Fruit fly (Drosophila melanogaster) whole organism, embryonic: ENCODE results near the gene ball.

ENCODE experiments used
- Abd-B ChIP-seq: fragments of 200-800 bp; sonication (Bioruptor generic); optimal IDR thresholded peaks from 2 replicates; lab custom pipeline; 2018; ENCODE audit warnings: missing biosample characterization, mild to moderate bottlenecking, missing genetic modification characterization, moderate library complexity
- Atf6 ChIP-seq: fragments of 200-800 bp; sonication (Bioruptor generic); IDR thresholded peaks from 2 replicates; pipeline ENCODE4 v1.3.6; 2022; ENCODE audit warnings: missing biosample characterization, missing genetic modification characterization
- Awh ChIP-seq: fragments of 200-800 bp; sonication (Bioruptor generic); IDR thresholded peaks from 2 replicates; pipeline ENCODE4, ENCODE4 v1.3.6; 2022; ENCODE audit warnings: missing biosample characterization, missing genetic modification characterization
- CG10267 ChIP-seq: fragments of 200-800 bp; sonication (Bioruptor generic); optimal IDR thresholded peaks from 2 replicates; lab custom pipeline; 2018; ENCODE audit warnings: missing biosample characterization, mild to moderate bottlenecking, missing genetic modification characterization, moderate library complexity
- CG11723 ChIP-seq: fragments of 200-800 bp; sonication (Bioruptor generic); optimal IDR thresholded peaks from 2 replicates; lab custom pipeline; 2017; ENCODE audit warnings: missing biosample characterization, mild to moderate bottlenecking, missing genetic modification characterization
- CG12071 ChIP-seq: fragments of 200-800 bp; sonication (Bioruptor generic); optimal IDR thresholded peaks from 3 replicates; lab custom pipeline; 2018; ENCODE audit warnings: missing biosample characterization, mild to moderate bottlenecking, missing genetic modification characterization
- CG16863 ChIP-seq: fragments of 200-800 bp; sonication (Bioruptor generic); optimal IDR thresholded peaks from 3 replicates; lab custom pipeline; 2016; ENCODE audit warnings: missing biosample characterization, missing genetic modification characterization
- CG18599 ChIP-seq: fragments of 200-800 bp; sonication (Bioruptor generic); optimal IDR thresholded peaks from 3 replicates; lab custom pipeline; 2017; ENCODE audit warnings: missing biosample characterization, missing genetic modification characterization, mild to moderate bottlenecking, moderate library complexity, missing genetic modification reagents
- CG2202 ChIP-seq: fragments of 200-800 bp; sonication (Bioruptor generic); optimal IDR thresholded peaks from 2 replicates; lab custom pipeline; 2018; ENCODE audit warnings: missing biosample characterization, mild to moderate bottlenecking, missing genetic modification characterization
- CG33213 ChIP-seq: fragments of 200-800 bp; sonication (Bioruptor generic); optimal IDR thresholded peaks from 3 replicates; lab custom pipeline; 2016; ENCODE audit warnings: missing biosample characterization, missing genetic modification characterization
- CG34422 ChIP-seq: fragments of 200-800 bp; sonication (Bioruptor generic); IDR thresholded peaks from 3 replicates; pipeline ENCODE4 v1.3.6; 2022; ENCODE audit warnings: missing biosample characterization, missing genetic modification characterization
- CG3995 ChIP-seq: fragments of 200-800 bp; sonication (Bioruptor generic); optimal IDR thresholded peaks from 3 replicates; lab custom pipeline; 2016; ENCODE audit warnings: missing biosample characterization, missing genetic modification characterization
- CG4424 ChIP-seq: fragments of 200-800 bp; sonication (Bioruptor generic); optimal IDR thresholded peaks from 3 replicates; lab custom pipeline; 2016; ENCODE audit warnings: missing biosample characterization, missing genetic modification characterization
- CG5953 ChIP-seq: fragments of 200-800 bp; sonication (Bioruptor generic); IDR thresholded peaks from 2 replicates; pipeline ENCODE4 v1.3.6; 2022; ENCODE audit warnings: missing biosample characterization, missing genetic modification characterization
- CG6689 ChIP-seq: fragments of 200-800 bp; sonication (Bioruptor generic); IDR thresholded peaks from 2 replicates; pipeline ENCODE4 v1.3.6; 2022; ENCODE audit warnings: missing biosample characterization, missing genetic modification characterization
- CG7556 ChIP-seq: fragments of 200-800 bp; sonication (Bioruptor generic); optimal IDR thresholded peaks from 2 replicates; lab custom pipeline; 2017; ENCODE audit warnings: missing biosample characterization, mild to moderate bottlenecking, missing genetic modification characterization
- CG9932 ChIP-seq: fragments of 200-800 bp; sonication (Bioruptor generic); IDR thresholded peaks from 2 replicates; pipeline ENCODE4 v1.3.6; 2022; ENCODE audit warnings: missing biosample characterization, missing genetic modification characterization
- D ChIP-seq, 2 experiments: fragments of 200-800 bp in 1 of 2; fragments of >200 bp in 1 of 2; sonication (Bioruptor generic) in 1 of 2; optimal IDR thresholded peaks; 2 replicates in 1 of 2; 3 replicates in 1 of 2; lab custom pipeline; 2017; ENCODE audit warnings: mild to moderate bottlenecking in 1 of 2, missing biosample characterization in 1 of 2, missing genetic modification characterization in 1 of 2, missing genetic modification reagents in 1 of 2
- Dref ChIP-seq: fragments of 200-800 bp; sonication (Bioruptor generic); IDR thresholded peaks from 2 replicates; pipeline ENCODE4 v1.3.6; 2022; ENCODE audit warnings: missing biosample characterization, missing genetic modification characterization
- Fer2 ChIP-seq: fragments of 200-800 bp; sonication (Bioruptor generic); optimal IDR thresholded peaks from 2 replicates; lab custom pipeline; 2018; ENCODE audit warnings: missing biosample characterization, mild to moderate bottlenecking, missing genetic modification characterization, moderate library complexity
- Gsc ChIP-seq: fragments of 200-800 bp; sonication (Bioruptor generic); IDR thresholded peaks from 2 replicates; pipeline ENCODE4 v1.3.6; 2022; ENCODE audit warnings: missing biosample characterization, missing genetic modification characterization
- HLHmδ ChIP-seq: fragments of 200-800 bp; sonication (Bioruptor generic); optimal IDR thresholded peaks from 2 replicates; lab custom pipeline; 2018; ENCODE audit warnings: missing biosample characterization, mild to moderate bottlenecking, missing genetic modification characterization, moderate library complexity
- Hmx ChIP-seq: fragments of 200-800 bp; sonication (Bioruptor generic); optimal IDR thresholded peaks from 2 replicates; lab custom pipeline; 2016; ENCODE audit warnings: missing biosample characterization, missing genetic modification characterization
- Hr78 ChIP-seq, 2 experiments: fragments of 200-800 bp in 1 of 2; fragments of >200 bp in 1 of 2; sonication (Bioruptor generic) in 1 of 2; optimal IDR thresholded peaks; 2 replicates each; lab custom pipeline; 2017 to 2019; ENCODE audit warnings: missing biosample characterization in 2 of 2, missing genetic modification characterization in 2 of 2, mild to moderate bottlenecking in 1 of 2, moderate library complexity in 1 of 2
- Jarid2 ChIP-seq: fragments of 200-800 bp; sonication (Bioruptor generic); optimal IDR thresholded peaks from 3 replicates; lab custom pipeline; 2017; ENCODE audit warnings: mild to moderate bottlenecking, missing biosample characterization, missing genetic modification reagents, missing genetic modification characterization
- Mad ChIP-seq: fragments of 200-800 bp; sonication (Bioruptor generic); optimal IDR thresholded peaks from 2 replicates; lab custom pipeline; 2016; ENCODE audit warnings: missing biosample characterization, missing genetic modification characterization
- Med ChIP-seq: fragments of 200-800 bp; sonication (Bioruptor generic); peaks from one replicate; lab custom pipeline; 2016; ENCODE audit warnings: missing biosample characterization, missing genetic modification characterization, mild to moderate bottlenecking, inconsistent platforms, moderate library complexity
- NC2α ChIP-seq: fragments of 200-800 bp; sonication (Bioruptor generic); optimal IDR thresholded peaks from 2 replicates; lab custom pipeline; 2016; ENCODE audit warnings: missing biosample characterization, missing genetic modification characterization
- Nf-YC ChIP-seq: fragments of 200-800 bp; optimal IDR thresholded peaks from 3 replicates; lab custom pipeline; 2019; ENCODE audit warnings: missing biosample characterization, mild to moderate bottlenecking, missing genetic modification characterization, moderate library complexity
- Poxn ChIP-seq: fragments of 200-800 bp; sonication (Bioruptor generic); IDR thresholded peaks from 2 replicates; pipeline ENCODE4 v1.3.6; 2022; ENCODE audit warnings: missing biosample characterization, missing genetic modification characterization
- Scr ChIP-seq: fragments of 200-800 bp; sonication (Bioruptor generic); IDR thresholded peaks from 2 replicates; pipeline ENCODE4 v1.3.6; 2022; ENCODE audit warnings: missing biosample characterization, missing genetic modification characterization; ENCODE audit not compliant: partially characterized antibody
- ato ChIP-seq: fragments of 200-800 bp; sonication (Bioruptor generic); IDR thresholded peaks from 2 replicates; pipeline ENCODE4 v1.3.6; 2022; ENCODE audit warnings: missing biosample characterization, missing genetic modification characterization; ENCODE audit not compliant: partially characterized antibody
- az2 ChIP-seq: fragments of 200-800 bp; sonication (Bioruptor generic); optimal IDR thresholded peaks from 3 replicates; lab custom pipeline; 2016; ENCODE audit warnings: missing biosample characterization, missing genetic modification characterization
- bbx ChIP-seq: fragments of 200-800 bp; sonication (Bioruptor generic); IDR thresholded peaks from 2 replicates; pipeline ENCODE4 v1.3.6; 2022; ENCODE audit warnings: missing biosample characterization, missing genetic modification characterization; ENCODE audit not compliant: partially characterized antibody
- ci ChIP-seq: fragments of 200-800 bp; sonication (Bioruptor generic); IDR thresholded peaks from 3 replicates; pipeline ENCODE4 v1.3.6; 2022; ENCODE audit warnings: missing biosample characterization, missing genetic modification characterization
- crp ChIP-seq, 2 experiments: fragments of 200-800 bp; sonication (Bioruptor generic); optimal IDR thresholded peaks; 2 replicates in 1 of 2; 3 replicates in 1 of 2; lab custom pipeline; 2017; ENCODE audit warnings: missing biosample characterization in 2 of 2, missing genetic modification characterization in 2 of 2, mild to moderate bottlenecking in 1 of 2, moderate library complexity in 1 of 2
- dati ChIP-seq: fragments of 200-800 bp; sonication (Bioruptor generic); IDR thresholded peaks from 2 replicates; pipeline ENCODE4 v1.3.6; 2022; ENCODE audit warnings: missing biosample characterization, missing genetic modification characterization
- fd102C ChIP-seq: fragments of 200-800 bp; sonication (Bioruptor generic); optimal IDR thresholded peaks from 2 replicates; lab custom pipeline; 2018; ENCODE audit warnings: missing biosample characterization, mild to moderate bottlenecking, missing genetic modification characterization, moderate library complexity
- ftz-f1 ChIP-seq: fragments of 200-800 bp; sonication (Bioruptor generic); optimal IDR thresholded peaks from 2 replicates; lab custom pipeline; 2016; ENCODE audit warnings: missing biosample characterization, missing genetic modification characterization
- gce ChIP-seq: fragments of 200-800 bp; sonication (Bioruptor generic); IDR thresholded peaks from 3 replicates; pipeline ENCODE4 v1.3.6; 2022; ENCODE audit warnings: missing biosample characterization, missing genetic modification characterization
- gcm2 ChIP-seq: fragments of 200-800 bp; sonication (Bioruptor generic); optimal IDR thresholded peaks from 2 replicates; lab custom pipeline; 2016; ENCODE audit warnings: missing biosample characterization, missing genetic modification characterization
- inv ChIP-seq: fragments of 200-800 bp; sonication (Bioruptor generic); IDR thresholded peaks from 2 replicates; pipeline ENCODE4 v1.3.6; 2022; ENCODE audit warnings: missing biosample characterization, missing genetic modification characterization; ENCODE audit not compliant: partially characterized antibody
- kah ChIP-seq: fragments of 200-800 bp; sonication (Bioruptor generic); optimal IDR thresholded peaks from 2 replicates; lab custom pipeline; 2018; ENCODE audit warnings: missing biosample characterization, mild to moderate bottlenecking, missing genetic modification characterization
- kay ChIP-seq: fragments of 200-800 bp; sonication (Bioruptor generic); optimal IDR thresholded peaks from 2 replicates; lab custom pipeline; 2016; ENCODE audit warnings: missing biosample characterization, missing genetic modification characterization
- lola ChIP-seq, 3 experiments: fragments of >200 bp in 2 of 3; fragments of 200-800 bp in 1 of 3; sonication (Bioruptor generic) in 1 of 3; optimal IDR thresholded peaks; 2 replicates each; lab custom pipeline; 2017 to 2019; ENCODE audit warnings: missing biosample characterization in 3 of 3, missing genetic modification characterization in 3 of 3, mild to moderate bottlenecking in 1 of 3, moderate library complexity in 1 of 3
- pita ChIP-seq: fragments of 200-800 bp; sonication (Bioruptor generic); optimal IDR thresholded peaks from 2 replicates; lab custom pipeline; 2017; ENCODE audit warnings: missing biosample characterization, mild to moderate bottlenecking, missing genetic modification characterization
- run ChIP-seq: fragments of 200-800 bp; sonication (Bioruptor generic); optimal IDR thresholded peaks from 3 replicates; lab custom pipeline; 2018; ENCODE audit warnings: missing biosample characterization, mild to moderate bottlenecking, missing genetic modification characterization
- scrt ChIP-seq: fragments of 200-800 bp; sonication (Bioruptor generic); optimal IDR thresholded peaks from 2 replicates; lab custom pipeline; 2018; ENCODE audit warnings: missing biosample characterization, mild to moderate bottlenecking, missing genetic modification characterization, moderate library complexity
- sens ChIP-seq: fragments of 200-800 bp; sonication (Bioruptor generic); peaks from one replicate; lab custom pipeline; 2016; ENCODE audit warnings: missing biosample characterization, missing genetic modification characterization
- sr ChIP-seq: fragments of 200-800 bp; sonication (Bioruptor generic); IDR thresholded peaks from 3 replicates; pipeline ENCODE4 v1.3.6; 2022; ENCODE audit warnings: missing biosample characterization, missing genetic modification characterization
- yki ChIP-seq: fragments of >200 bp; optimal IDR thresholded peaks from 3 replicates; lab custom pipeline; 2018

The ball gene

DNA sequence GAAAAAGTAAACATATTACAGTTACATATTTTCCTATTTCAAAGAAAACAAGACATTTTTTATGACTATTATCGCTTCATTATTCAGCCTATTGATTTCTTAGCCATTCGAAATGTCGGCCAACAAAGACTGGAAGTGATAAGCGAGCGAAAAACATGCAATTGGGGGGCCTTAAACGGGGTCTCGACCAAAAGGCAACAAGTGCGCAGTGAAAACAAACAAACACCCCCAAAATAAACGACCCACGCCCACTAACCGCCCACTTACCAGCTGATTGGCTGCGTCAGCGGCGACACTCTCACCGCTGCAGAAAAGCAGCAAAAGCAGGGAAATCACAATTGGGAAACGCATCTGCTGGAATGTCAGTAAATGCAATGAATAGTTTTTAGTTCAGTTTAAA lies 4.4 kb downstream of the ball start:
- no peak for TF ChIP-seq yki (lab: Kevin White, UChicago)
- no peak for TF ChIP-seq CG16863 (GFP tag; lab: Kevin White, UChicago)
- TF ChIP-seq Awh, result 0 out of 2 replicates have a peak, but pooled peaks have one; percentile 30
- TF ChIP-seq Med (GFP tag; lab: Kevin White, UChicago), result peak; percentile 6
- no peak for TF ChIP-seq Atf6
- no peak for TF ChIP-seq ato
- no peak for TF ChIP-seq Poxn (GFP tag; lab: Robert Waterston, UW)
- TF ChIP-seq Nf-YC (tag; lab: Kevin White, UChicago), result peak; percentile 46
- no peak for TF ChIP-seq dati (GFP tag; lab: Robert Waterston, UW)
- TF ChIP-seq CG12071 (GFP tag; lab: Kevin White, UChicago), result no peak
- TF ChIP-seq NC2α (GFP tag; lab: Kevin White, UChicago), result no peak
- TF ChIP-seq CG5953, result peak; percentile 12; the same call in 1 of the 2 replicates
- no peak for TF ChIP-seq run (tag; lab: Kevin White, UChicago)
- peak; percentile 39; the same call in 1 of the 3 replicates for TF ChIP-seq sr (GFP tag; lab: Robert Waterston, UW)
- peak; percentile 76 for TF ChIP-seq scrt (GFP tag; lab: Kevin White, UChicago)
- peak; percentile 72 for TF ChIP-seq kah (GFP tag; lab: Kevin White, UChicago)
- TF ChIP-seq CG34422 (GFP tag; lab: Robert Waterston, UW), result 0 out of 3 replicates have a peak, but pooled peaks have one; percentile 16
- no peak for TF ChIP-seq gcm2 (GFP tag; lab: Kevin White, UChicago)
- TF ChIP-seq Mad, result no peak
- TF ChIP-seq crp (GFP tag; optimal IDR thresholded peaks at IDR 0.05; lab: Kevin White, UChicago), result no peak
- TF ChIP-seq CG3995 (GFP tag; lab: Kevin White, UChicago), result no peak
- no peak for TF ChIP-seq ci (GFP tag; lab: Robert Waterston, UW)
- no peak for TF ChIP-seq inv (GFP tag; lab: Robert Waterston, UW)
- TF ChIP-seq pita (GFP tag; lab: Kevin White, UChicago), result no peak

DNA sequence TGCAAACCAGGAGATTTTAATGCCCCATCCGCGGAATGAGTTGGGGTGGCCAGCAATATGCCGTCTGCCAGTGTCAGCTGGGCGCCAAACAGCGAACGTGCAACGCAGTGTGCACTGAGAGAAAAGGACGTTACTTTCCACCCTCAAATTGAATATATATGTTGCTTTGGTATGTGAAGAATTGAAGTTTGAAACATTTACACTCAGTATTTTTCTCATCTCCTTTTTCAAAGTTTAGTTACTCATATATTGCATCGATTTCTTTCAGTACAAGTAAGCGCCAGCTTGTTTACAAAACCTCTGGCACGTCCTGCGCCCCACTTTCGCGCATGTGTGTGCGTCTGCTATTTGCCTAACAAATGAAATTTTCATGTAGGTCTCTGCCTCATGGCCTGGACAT lies 7.4 kb downstream of the ball start:
- TF ChIP-seq sens (GFP tag; lab: Kevin White, UChicago) (peak; percentile 98), gce (GFP tag; lab: Robert Waterston, UW) (peak; percentile 75; the same call in 1 of the 3 replicates), Hr78 (GFP tag; optimal IDR thresholded peaks at IDR 0.05; lab: Kevin White, UChicago) (no peak), Abd-B (GFP tag; lab: Kevin White, UChicago) (no peak), D (optimal IDR thresholded peaks at IDR 0.05; lab: Kevin White, UChicago) (no peak), D (GFP tag; optimal IDR thresholded peaks at IDR 0.05; lab: Kevin White, UChicago) (peak; percentile 3), CG4424 (GFP tag; lab: Kevin White, UChicago) (peak; percentile 30), CG33213 (GFP tag; lab: Kevin White, UChicago) (no peak), CG10267 (no peak), CG9932 (no peak), Dref (GFP tag; lab: Robert Waterston, UW) (no peak), kay (GFP tag; lab: Kevin White, UChicago) (no peak), Gsc (GFP tag; lab: Robert Waterston, UW) (no peak), Jarid2 (GFP tag; lab: Kevin White, UChicago) (no peak), ftz-f1 (no peak), bbx (GFP tag; lab: Robert Waterston, UW) (no peak), Scr (no peak), CG18599 (GFP tag; lab: Kevin White, UChicago) (peak; percentile 79), CG7556 (GFP tag; lab: Kevin White, UChicago) (peak; percentile 38), fd102C (GFP tag; lab: Kevin White, UChicago) (no peak), CG2202 (no peak), Fer2 (tag; lab: Kevin White, UChicago) (no peak), Hmx (no peak), lola (GFP tag; optimal IDR thresholded peaks at IDR 0.05; lab: Kevin White, UChicago) (no peak), CG11723 (GFP tag; lab: Kevin White, UChicago) (no peak), az2 (GFP tag; lab: Kevin White, UChicago) (peak; percentile 8), HLHmδ (GFP tag; lab: Kevin White, UChicago) (no peak), CG6689 (peak; percentile 52; the same call in 1 of the 2 replicates)
